Worm (Caenorhabditis elegans): ENCODE measurements around the gene F13B6.3.

- TF ChIP-seq K09A11.1 (tag; optimal IDR thresholded peaks at IDR 0.05; ENCODE audit: insufficient read depth), result no peak
- TF ChIP-seq pqm-1 (tag; optimal IDR thresholded peaks at IDR 0.05), result no peak
- TF ChIP-seq rnt-1 (tag; optimal IDR thresholded peaks at IDR 0.05), result no peak
- no peak for TF ChIP-seq ama-1 (optimal IDR thresholded peaks at IDR 0.05)
- TF ChIP-seq sox-4 (tag; optimal IDR thresholded peaks at IDR 0.05), result no peak
- no peak for TF ChIP-seq nhr-11 (tag; optimal IDR thresholded peaks at IDR 0.05)
- no peak for TF ChIP-seq gmeb-2 (tag; optimal IDR thresholded peaks at IDR 0.05)
- TF ChIP-seq unc-55 (GFP tag; optimal IDR thresholded peaks at IDR 0.05), result no peak
- TF ChIP-seq nfya-1 (tag; optimal IDR thresholded peaks at IDR 0.05), result no peak
- no peak for TF ChIP-seq hlh-30 (tag; optimal IDR thresholded peaks at IDR 0.05; ENCODE audit: insufficient read depth)
- TF ChIP-seq dve-1 (tag; optimal IDR thresholded peaks at IDR 0.05), result no peak
Observed at ce11 chrIV:7477197-7477596, 11.4 kb upstream of the F13B6.3 start, which contains the start of gene pycr-4.
